Fruit fly (Drosophila melanogaster) whole organism, adult: ENCODE results near the gene CG31140.
A peak's percentile ranks its signal among the peaks of the same experiment; 100 is the strongest.

Experiments used
- CG1620 ChIP-seq: fragments of 200-800 bp; sonication (Bioruptor generic); optimal IDR thresholded peaks from 2 replicates; lab custom pipeline; 2016; ENCODE audit warnings: missing biosample characterization, missing genetic modification characterization
- CG7101 ChIP-seq: fragments of 200-800 bp; sonication (Bioruptor generic); optimal IDR thresholded peaks from 2 replicates; lab custom pipeline; 2018; ENCODE audit warnings: missing biosample characterization, mild to moderate bottlenecking, missing genetic modification characterization, moderate library complexity
- cic ChIP-seq: fragments of 200-800 bp; sonication (Bioruptor generic); optimal IDR thresholded peaks from 2 replicates; lab custom pipeline; 2017; ENCODE audit warnings: missing biosample characterization, mild to moderate bottlenecking, missing genetic modification characterization, moderate library complexity
- kay ChIP-seq: fragments of 200-800 bp; sonication (Bioruptor generic); peaks from one replicate; lab custom pipeline; 2016; ENCODE audit warnings: missing biosample characterization, missing genetic modification characterization, borderline replicate concordance

- TF ChIP-seq CG7101 (tag; lab: Kevin White, UChicago) (peak; percentile 52), CG1620 (no peak), cic (GFP tag; lab: Kevin White, UChicago) (no peak), kay (no peak)
These were observed 42.0 kb upstream of the CG31140 start for dm6 chr3R:23920874-23921539.
